Worm (Caenorhabditis elegans): Measurements from ENCODE around the gene igeg-1.

igeg-1 gene

ce11 chrIV:4565882-4566281, 3.4 kb downstream of the igeg-1 start:
- TF ChIP-seq tbx-37 (GFP tag; conservative IDR thresholded peaks at IDR 0.05) (no peak), aly-1 (tag; optimal IDR thresholded peaks at IDR 0.05) (no peak), scrt-1 (GFP tag; IDR thresholded peaks at IDR 0.05) (no peak), ceh-13 (GFP tag; optimal IDR thresholded peaks at IDR 0.05) (no peak), tra-4 (tag; optimal IDR thresholded peaks at IDR 0.05) (no peak), ets-7 (tag; optimal IDR thresholded peaks at IDR 0.05) (no peak)

ce11 chrIV:4567343-4567742, 4.9 kb downstream of the igeg-1 start, which contains the start of gene F28E10.4:
F28E10.4 (minus strand) TSS chrIV:4567443.
- TF ChIP-seq B0310.2 (tag; optimal IDR thresholded peaks at IDR 0.05) (no peak), sea-1 (GFP tag; conservative IDR thresholded peaks at IDR 0.05) (no peak), hmbx-1 (tag; optimal IDR thresholded peaks at IDR 0.05) (no peak), flt-1 (GFP tag; IDR thresholded peaks at IDR 0.05) (no peak), ceh-36 (tag; optimal IDR thresholded peaks at IDR 0.05) (no peak), tbx-11 (GFP tag; IDR thresholded peaks at IDR 0.05) (no peak)

- no peak for TF ChIP-seq hmg-4 (GFP tag; optimal IDR thresholded peaks at IDR 0.05)
- TF ChIP-seq sea-1 (GFP tag; conservative IDR thresholded peaks at IDR 0.05): no peak
- TF ChIP-seq aly-1 (tag; optimal IDR thresholded peaks at IDR 0.05): no peak
- no peak for TF ChIP-seq tra-4 (tag; optimal IDR thresholded peaks at IDR 0.05)
- no peak for TF ChIP-seq hnd-1 (tag; optimal IDR thresholded peaks at IDR 0.05)
- no peak for TF ChIP-seq ceh-13 (GFP tag; optimal IDR thresholded peaks at IDR 0.05)
- no peak for TF ChIP-seq scrt-1 (GFP tag; IDR thresholded peaks at IDR 0.05)
Measured at ce11 chrIV:4568402-4568891, 6.0 kb downstream of the igeg-1 start, which contains the start of gene F28E10.1. F28E10.1 (plus strand) TSS chrIV:4568841.

ce11 chrIV:4570599-4570998, 8.2 kb downstream of the igeg-1 start:
- no peak for TF ChIP-seq F13C5.2 (tag; optimal IDR thresholded peaks at IDR 0.05)

ce11 chrIV:4574051-4574450, 11.6 kb downstream of the igeg-1 start:
- TF ChIP-seq tra-4 (tag; optimal IDR thresholded peaks at IDR 0.05) (no peak), hmg-4 (GFP tag; optimal IDR thresholded peaks at IDR 0.05) (no peak), ceh-13 (GFP tag; optimal IDR thresholded peaks at IDR 0.05) (no peak), hnd-1 (tag; optimal IDR thresholded peaks at IDR 0.05) (no peak), F13C5.2 (tag; optimal IDR thresholded peaks at IDR 0.05) (no peak), aly-1 (tag; optimal IDR thresholded peaks at IDR 0.05) (no peak), sea-1 (GFP tag; conservative IDR thresholded peaks at IDR 0.05) (no peak), tbx-11 (GFP tag; IDR thresholded peaks at IDR 0.05) (no peak), hmbx-1 (tag; optimal IDR thresholded peaks at IDR 0.05) (no peak), B0310.2 (tag; optimal IDR thresholded peaks at IDR 0.05) (no peak), ceh-36 (tag; optimal IDR thresholded peaks at IDR 0.05) (no peak), flt-1 (GFP tag; IDR thresholded peaks at IDR 0.05) (no peak), pes-1 (GFP tag; IDR thresholded peaks at IDR 0.05) (no peak), ama-1 (optimal IDR thresholded peaks at IDR 0.05) (no peak), ets-7 (tag; optimal IDR thresholded peaks at IDR 0.05) (no peak), scrt-1 (GFP tag; IDR thresholded peaks at IDR 0.05) (no peak), tbx-37 (GFP tag; conservative IDR thresholded peaks at IDR 0.05) (no peak)

- TF ChIP-seq F13C5.2 (tag; optimal IDR thresholded peaks at IDR 0.05): no peak
- TF ChIP-seq sea-1 (GFP tag; conservative IDR thresholded peaks at IDR 0.05): no peak
- no peak for TF ChIP-seq pes-1 (GFP tag; IDR thresholded peaks at IDR 0.05)
- no peak for TF ChIP-seq tbx-37 (GFP tag; conservative IDR thresholded peaks at IDR 0.05)
- TF ChIP-seq tra-4 (tag; optimal IDR thresholded peaks at IDR 0.05): no peak
- TF ChIP-seq ets-7 (tag; optimal IDR thresholded peaks at IDR 0.05): no peak
- TF ChIP-seq hmbx-1 (tag; optimal IDR thresholded peaks at IDR 0.05): no peak
- no peak for TF ChIP-seq scrt-1 (GFP tag; IDR thresholded peaks at IDR 0.05)
- no peak for TF ChIP-seq tbx-11 (GFP tag; IDR thresholded peaks at IDR 0.05)
- no peak for TF ChIP-seq B0310.2 (tag; optimal IDR thresholded peaks at IDR 0.05)
- no peak for TF ChIP-seq hmg-4 (GFP tag; optimal IDR thresholded peaks at IDR 0.05)
- TF ChIP-seq ama-1 (optimal IDR thresholded peaks at IDR 0.05): no peak
- TF ChIP-seq ceh-13 (GFP tag; optimal IDR thresholded peaks at IDR 0.05): no peak
- TF ChIP-seq ceh-36 (tag; optimal IDR thresholded peaks at IDR 0.05): no peak
- TF ChIP-seq hnd-1 (tag; optimal IDR thresholded peaks at IDR 0.05): no peak
- no peak for TF ChIP-seq aly-1 (tag; optimal IDR thresholded peaks at IDR 0.05)
- TF ChIP-seq flt-1 (GFP tag; IDR thresholded peaks at IDR 0.05): no peak
Measured at ce11 chrIV:4576847-4577246, 14.4 kb downstream of the igeg-1 start.

- TF ChIP-seq ceh-13 (GFP tag; optimal IDR thresholded peaks at IDR 0.05): no peak
Measured at ce11 chrIV:4579472-4579871, 17.0 kb downstream of the igeg-1 start.

ce11 chrIV:4585991-4586390, 23.5 kb downstream of the igeg-1 start:
- TF ChIP-seq scrt-1 (GFP tag; IDR thresholded peaks at IDR 0.05) (no peak), tra-4 (tag; optimal IDR thresholded peaks at IDR 0.05) (no peak), hnd-1 (tag; optimal IDR thresholded peaks at IDR 0.05) (no peak), F13C5.2 (tag; optimal IDR thresholded peaks at IDR 0.05) (no peak), ama-1 (optimal IDR thresholded peaks at IDR 0.05) (no peak), flt-1 (GFP tag; IDR thresholded peaks at IDR 0.05) (no peak), tbx-37 (GFP tag; conservative IDR thresholded peaks at IDR 0.05) (no peak), pes-1 (GFP tag; IDR thresholded peaks at IDR 0.05) (no peak), B0310.2 (tag; optimal IDR thresholded peaks at IDR 0.05) (no peak), ceh-36 (tag; optimal IDR thresholded peaks at IDR 0.05) (no peak), hmg-4 (GFP tag; optimal IDR thresholded peaks at IDR 0.05) (no peak), ceh-13 (GFP tag; optimal IDR thresholded peaks at IDR 0.05) (no peak), sea-1 (GFP tag; conservative IDR thresholded peaks at IDR 0.05) (no peak)

- TF ChIP-seq tbx-37 (GFP tag; conservative IDR thresholded peaks at IDR 0.05) (no peak), ceh-13 (GFP tag; optimal IDR thresholded peaks at IDR 0.05) (no peak), ceh-36 (tag; optimal IDR thresholded peaks at IDR 0.05) (no peak), scrt-1 (GFP tag; IDR thresholded peaks at IDR 0.05) (no peak), flt-1 (GFP tag; IDR thresholded peaks at IDR 0.05) (no peak), tbx-11 (GFP tag; IDR thresholded peaks at IDR 0.05) (no peak), pes-1 (GFP tag; IDR thresholded peaks at IDR 0.05) (no peak), ama-1 (optimal IDR thresholded peaks at IDR 0.05) (no peak), F13C5.2 (tag; optimal IDR thresholded peaks at IDR 0.05) (no peak), hmg-4 (GFP tag; optimal IDR thresholded peaks at IDR 0.05) (no peak), aly-1 (tag; optimal IDR thresholded peaks at IDR 0.05) (no peak), sea-1 (GFP tag; conservative IDR thresholded peaks at IDR 0.05) (no peak), hnd-1 (tag; optimal IDR thresholded peaks at IDR 0.05) (no peak)
Measured at ce11 chrIV:4587532-4587931, 25.1 kb downstream of the igeg-1 start.
